Fruit fly (Drosophila melanogaster) Kc167 (cell line): ENCODE measurements around the gene ImpE2.

Experiments used
- Myc ChIP-seq: fragments of >200 bp; optimal IDR thresholded peaks from 2 replicates; lab custom pipeline; 2017; ENCODE audit warnings: missing external identifiers
- Sin3A ChIP-seq: fragments of >200 bp; optimal IDR thresholded peaks from 2 replicates; lab custom pipeline; 2018; ENCODE audit warnings: missing external identifiers
- h ChIP-seq: fragments of >200 bp; optimal IDR thresholded peaks from 3 replicates; lab custom pipeline; 2018; ENCODE audit warnings: missing external identifiers
- insv ChIP-seq: fragments of >200 bp; optimal IDR thresholded peaks from 3 replicates; lab custom pipeline; 2018; ENCODE audit warnings: missing external identifiers
- psq ChIP-seq: fragments of >200 bp; optimal IDR thresholded peaks from 2 replicates; lab custom pipeline; 2017; ENCODE audit warnings: missing external identifiers
- ttk ChIP-seq: sonication (Bioruptor generic); optimal IDR thresholded peaks from 2 replicates; lab custom pipeline; 2017; ENCODE audit warnings: missing external identifiers

- TF ChIP-seq Sin3A (lab: Kevin White, UChicago) (no peak), ttk (no peak), psq (lab: Kevin White, UChicago) (no peak), h (lab: Kevin White, UChicago) (no peak), insv (lab: Kevin White, UChicago) (no peak), Myc (lab: Kevin White, UChicago) (no peak)
Observed at dm6 chr3L:3515280-3516020, 3.0 kb upstream of the ImpE2 start, which contains the start of gene Eip63E.
